Fruit fly (Drosophila melanogaster): ENCODE results near the gene Mgat4b.

DNA sequence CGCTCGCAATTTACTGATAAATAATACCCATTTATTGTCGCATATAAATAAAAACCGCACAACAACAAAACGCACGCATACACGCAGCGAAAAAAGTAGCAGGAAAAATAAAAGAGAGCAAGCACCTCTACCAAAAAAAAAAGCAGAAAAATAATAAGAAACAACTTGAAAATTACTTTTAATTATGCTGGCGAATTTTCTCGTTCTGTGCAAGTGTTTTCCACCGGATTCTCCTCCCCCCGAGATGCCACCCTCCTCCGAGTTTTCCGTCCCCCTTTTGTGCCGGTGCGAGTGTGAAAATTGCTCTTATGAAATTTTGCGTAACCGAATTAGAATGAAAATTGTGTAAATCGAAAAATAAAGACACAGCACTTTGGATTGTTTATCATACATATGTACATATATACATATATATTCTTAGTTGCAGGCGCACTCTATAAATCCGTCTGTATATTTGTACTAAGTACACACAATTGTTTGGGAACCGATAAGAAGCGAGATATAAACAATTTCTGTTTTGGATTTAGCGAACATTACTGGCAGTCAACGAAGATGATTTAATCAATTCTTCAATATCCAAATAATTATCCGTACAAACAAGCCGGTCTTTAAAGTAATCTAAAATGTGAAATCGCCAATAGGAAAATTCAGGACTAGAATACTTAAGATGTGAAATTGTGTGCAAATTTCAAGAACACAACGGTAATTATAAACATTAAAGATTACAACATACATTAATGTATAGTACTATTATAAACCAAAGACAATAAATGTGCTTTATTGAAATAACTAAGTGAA is 22.0 kb upstream of the Mgat4b start:
- TF ChIP-seq svp (GFP tag) (no peak), Eip75B (GFP tag; optimal IDR thresholded peaks at IDR 0.05) (no peak), CG3919 (GFP tag; optimal IDR thresholded peaks at IDR 0.05) (no peak), dac (GFP tag; optimal IDR thresholded peaks at IDR 0.05) (no peak)
